Fruit fly (Drosophila melanogaster) whole organism, wandering third instar larva: Measurements from ENCODE around the gene Faf2.
A peak's percentile ranks its signal among the peaks of the same experiment; 100 is the strongest.

ENCODE experiments used
- Abd-B ChIP-seq: fragments of >200 bp; optimal IDR thresholded peaks from 2 replicates; lab custom pipeline; 2017; ENCODE audit warnings: missing biosample characterization, missing genetic modification characterization
- CG32264 ChIP-seq: fragments of 200-800 bp; sonication (Bioruptor generic); optimal IDR thresholded peaks from 2 replicates; lab custom pipeline; 2016; ENCODE audit warnings: missing biosample characterization, missing genetic modification characterization
- CG9705 ChIP-seq: fragments of 200-800 bp; sonication (Bioruptor generic); optimal IDR thresholded peaks from 2 replicates; lab custom pipeline; 2018; ENCODE audit warnings: missing biosample characterization, mild to moderate bottlenecking, missing genetic modification characterization
- CrebA ChIP-seq: fragments of 200-800 bp; sonication (Bioruptor generic); optimal IDR thresholded peaks from 2 replicates; lab custom pipeline; 2016; ENCODE audit warnings: missing biosample characterization, mild to moderate bottlenecking, missing genetic modification characterization, borderline replicate concordance
- Dfd ChIP-seq: fragments of >200 bp; optimal IDR thresholded peaks from 2 replicates; lab custom pipeline; 2017; ENCODE audit warnings: missing biosample characterization, missing genetic modification characterization
- Dif ChIP-seq: fragments of 200-275, 200-300 bp; sonication (Bioruptor generic); optimal IDR thresholded peaks from 2 replicates; lab custom pipeline; 2018; ENCODE audit warnings: missing biosample characterization, missing genetic modification characterization; ENCODE audit not compliant: partially characterized antibody
- GATAd ChIP-seq: sonication (Bioruptor generic); optimal IDR thresholded peaks from 2 replicates; lab custom pipeline; 2016; ENCODE audit warnings: missing biosample characterization, missing genetic modification characterization
- HLH106 ChIP-seq: fragments of 200-800 bp; optimal IDR thresholded peaks from 3 replicates; lab custom pipeline; 2019; ENCODE audit warnings: missing biosample characterization, mild to moderate bottlenecking, missing genetic modification characterization, moderate library complexity
- Hnf4 ChIP-seq: fragments of 200-800 bp; sonication (Bioruptor generic); optimal IDR thresholded peaks from 2 replicates; lab custom pipeline; 2016; ENCODE audit warnings: missing biosample characterization, mild to moderate bottlenecking, missing genetic modification characterization
- Hr78 ChIP-seq: fragments of >200 bp; optimal IDR thresholded peaks from 2 replicates; lab custom pipeline; 2017; ENCODE audit warnings: missing biosample characterization, missing genetic modification characterization
- Hr83 ChIP-seq: fragments of 200-300 bp; sonication (Bioruptor generic); optimal IDR thresholded peaks from 2 replicates; lab custom pipeline; 2016; ENCODE audit warnings: missing biosample characterization, mild to moderate bottlenecking, missing genetic modification characterization, moderate library complexity; ENCODE audit not compliant: poor library complexity, severe bottlenecking
- Jra ChIP-seq: sonication (Bioruptor generic); optimal IDR thresholded peaks from 2 replicates; lab custom pipeline; 2016; ENCODE audit warnings: missing biosample characterization, missing genetic modification characterization
- Mio ChIP-seq: sonication (Bioruptor generic); optimal IDR thresholded peaks from 2 replicates; lab custom pipeline; 2016; ENCODE audit warnings: missing biosample characterization, missing genetic modification characterization
- Myc ChIP-seq: fragments of >200 bp; optimal IDR thresholded peaks from 2 replicates; lab custom pipeline; 2017
- N ChIP-seq: fragments of >200 bp; optimal IDR thresholded peaks from 2 replicates; lab custom pipeline; 2018; ENCODE audit warnings: missing biosample characterization, missing external identifiers, missing genetic modification characterization
- OdsH ChIP-seq: fragments of 200-800 bp; sonication (Bioruptor generic); optimal IDR thresholded peaks from 2 replicates; lab custom pipeline; 2016; ENCODE audit warnings: missing biosample characterization, mild to moderate bottlenecking, missing genetic modification characterization
- Rel ChIP-seq, 2 experiments: fragments of 200-800 bp; sonication (Bioruptor generic) in 1 of 2; optimal IDR thresholded peaks; 2 replicates in 1 of 2; 3 replicates in 1 of 2; lab custom pipeline; 2016 to 2019; ENCODE audit warnings: mild to moderate bottlenecking in 2 of 2, missing biosample characterization in 2 of 2, missing genetic modification characterization in 2 of 2, moderate library complexity in 1 of 2
- Sp1 ChIP-seq: fragments of 200-800 bp; sonication (Bioruptor generic); optimal IDR thresholded peaks from 3 replicates; lab custom pipeline; 2019; ENCODE audit warnings: missing biosample characterization, mild to moderate bottlenecking, missing genetic modification characterization, moderate library complexity
- Vsx2 ChIP-seq: fragments of 200-300, 225-300 bp; sonication (Bioruptor generic); optimal IDR thresholded peaks from 2 replicates; lab custom pipeline; 2018; ENCODE audit warnings: missing biosample characterization, missing genetic modification characterization; ENCODE audit not compliant: partially characterized antibody
- br ChIP-seq: fragments of 200-800 bp; sonication (Bioruptor generic); optimal IDR thresholded peaks from 2 replicates; lab custom pipeline; 2016; ENCODE audit warnings: missing biosample characterization, missing genetic modification characterization
- brk ChIP-seq: fragments of 200-800 bp; sonication (Bioruptor generic); optimal IDR thresholded peaks from 2 replicates; lab custom pipeline; 2016; ENCODE audit warnings: missing biosample characterization, mild to moderate bottlenecking, missing genetic modification characterization
- dl ChIP-seq, 2 experiments: fragments of 175-275, 200-275 bp in 1 of 2; fragments of 200-275 bp in 1 of 2; sonication (Bioruptor generic); optimal IDR thresholded peaks; lab custom pipeline; 2018; ENCODE audit warnings: mild to moderate bottlenecking in 2 of 2, missing biosample characterization in 2 of 2, missing genetic modification characterization in 2 of 2, moderate library complexity in 2 of 2; ENCODE audit not compliant: partially characterized antibody in 2 of 2, insufficient read depth in 1 of 2
- dmrt93B ChIP-seq: fragments of 200-800 bp; sonication (Bioruptor generic); optimal IDR thresholded peaks from 2 replicates; lab custom pipeline; 2018; ENCODE audit warnings: missing biosample characterization, mild to moderate bottlenecking, missing genetic modification characterization
- dsf ChIP-seq: sonication (Bioruptor generic); optimal IDR thresholded peaks from 2 replicates; lab custom pipeline; 2016; ENCODE audit warnings: missing biosample characterization, missing genetic modification characterization, borderline replicate concordance
- ey ChIP-seq: fragments of 200-800 bp; sonication (Bioruptor generic); optimal IDR thresholded peaks from 2 replicates; lab custom pipeline; 2016; ENCODE audit warnings: missing biosample characterization, missing genetic modification characterization
- foxo ChIP-seq, 2 experiments: fragments of 200-800 bp; sonication (Bioruptor generic); optimal IDR thresholded peaks; 2 replicates in 1 of 2; 3 replicates in 1 of 2; lab custom pipeline; 2016 to 2017; ENCODE audit warnings: missing biosample characterization in 2 of 2, missing genetic modification characterization in 2 of 2
- fru ChIP-seq: fragments of 200-800 bp; sonication (Bioruptor generic); optimal IDR thresholded peaks from 3 replicates; lab custom pipeline; 2016; ENCODE audit warnings: missing biosample characterization, mild to moderate bottlenecking, missing genetic modification characterization
- h ChIP-seq: fragments of 200-800 bp; sonication (Bioruptor generic); optimal IDR thresholded peaks from 3 replicates; lab custom pipeline; 2016; ENCODE audit warnings: missing biosample characterization, mild to moderate bottlenecking, missing genetic modification characterization
- jim ChIP-seq: fragments of 175-275, 200-325 bp; sonication (Bioruptor generic); optimal IDR thresholded peaks from 2 replicates; lab custom pipeline; 2016; ENCODE audit warnings: missing biosample characterization, mild to moderate bottlenecking, missing genetic modification characterization
- lola ChIP-seq: fragments of >200 bp; optimal IDR thresholded peaks from 2 replicates; lab custom pipeline; 2017; ENCODE audit warnings: missing biosample characterization, missing genetic modification characterization
- pan ChIP-seq: fragments of >200 bp; optimal IDR thresholded peaks from 2 replicates; lab custom pipeline; 2017
- psq ChIP-seq: fragments of 200-800 bp; sonication (Bioruptor generic); optimal IDR thresholded peaks from 3 replicates; lab custom pipeline; 2017; ENCODE audit warnings: missing biosample characterization, mild to moderate bottlenecking, missing genetic modification characterization, moderate library complexity
- rgr ChIP-seq: fragments of 200-800 bp; sonication (Bioruptor generic); optimal IDR thresholded peaks from 3 replicates; lab custom pipeline; 2016; ENCODE audit warnings: missing biosample characterization, mild to moderate bottlenecking, missing genetic modification characterization
- sage ChIP-seq: fragments of 200-800 bp; sonication (Bioruptor generic); optimal IDR thresholded peaks from 2 replicates; lab custom pipeline; 2016; ENCODE audit warnings: missing biosample characterization, mild to moderate bottlenecking, missing genetic modification characterization
- sv ChIP-seq: fragments of 200-800 bp; sonication (Bioruptor generic); optimal IDR thresholded peaks from 3 replicates; lab custom pipeline; 2016; ENCODE audit warnings: missing biosample characterization, missing genetic modification characterization
- tai ChIP-seq: sonication (Bioruptor generic); optimal IDR thresholded peaks from 2 replicates; lab custom pipeline; 2016; ENCODE audit warnings: missing biosample characterization, missing genetic modification characterization
- usp ChIP-seq: fragments of >200 bp; optimal IDR thresholded peaks from 2 replicates; lab custom pipeline; 2017; ENCODE audit warnings: missing biosample characterization, missing genetic modification characterization
- woc ChIP-seq: sonication (Bioruptor generic); optimal IDR thresholded peaks from 2 replicates; lab custom pipeline; 2016; ENCODE audit warnings: missing biosample characterization, mild to moderate bottlenecking, missing genetic modification characterization

Gene Faf2

dm6 chr2L:18677910-18678639 lies 30.4 kb downstream of the Faf2 start (continued):
- TF ChIP-seq Vsx2 (GFP tag; lab: Kevin White, UChicago) (peak; percentile 23), fru (peak; percentile 56), Mio (GFP tag; lab: Kevin White, UChicago) (no peak), jim (GFP tag; lab: Kevin White, UChicago) (no peak), Hnf4 (GFP tag; lab: Kevin White, UChicago) (peak; percentile 52), N (no peak), psq (GFP tag; lab: Kevin White, UChicago) (peak; percentile 61), Sp1 (GFP tag; lab: Kevin White, UChicago) (peak; percentile 70)

- no peak for TF ChIP-seq woc (GFP tag; lab: Kevin White, UChicago)
- TF ChIP-seq brk = no peak
- TF ChIP-seq Vsx2 (GFP tag; lab: Kevin White, UChicago) = no peak
- TF ChIP-seq Dif (GFP tag; lab: Kevin White, UChicago) = no peak
- peak; percentile 14 for TF ChIP-seq Sp1 (GFP tag; lab: Kevin White, UChicago)
- no peak for TF ChIP-seq dl (GFP tag; optimal IDR thresholded peaks at IDR 0.05; lab: Kevin White, UChicago; ENCODE audit: insufficient read depth in 1 of 2, partially characterized antibody in 2 of 2)
- peak; percentile 69 for TF ChIP-seq Hnf4 (GFP tag; lab: Kevin White, UChicago)
- TF ChIP-seq Hr78 (GFP tag; lab: Kevin White, UChicago) = no peak
- no peak for TF ChIP-seq CrebA (GFP tag; lab: Kevin White, UChicago)
- peak; percentile 61 for TF ChIP-seq rgr
- no peak for TF ChIP-seq sage (GFP tag; lab: Kevin White, UChicago)
- peak; percentile 34 for TF ChIP-seq fru
- no peak for TF ChIP-seq Dfd (GFP tag; lab: Kevin White, UChicago)
- TF ChIP-seq Rel (GFP tag; optimal IDR thresholded peaks at IDR 0.05; lab: Kevin White, UChicago) = no peak
- peak; percentile 29 for TF ChIP-seq Rel (tag; optimal IDR thresholded peaks at IDR 0.05; lab: Kevin White, UChicago)
- no peak for TF ChIP-seq dsf
- peak; percentile 55 for TF ChIP-seq sv (GFP tag; lab: Kevin White, UChicago)
- no peak for TF ChIP-seq dmrt93B (GFP tag; lab: Kevin White, UChicago)
- TF ChIP-seq h (GFP tag; lab: Kevin White, UChicago) = peak; percentile 66
- no peak for TF ChIP-seq Jra (GFP tag; lab: Kevin White, UChicago)
- peak in 1 of 2 experiments; percentile 64 for TF ChIP-seq foxo (GFP tag; optimal IDR thresholded peaks at IDR 0.05; lab: Kevin White, UChicago)
- TF ChIP-seq Abd-B = no peak
- TF ChIP-seq CG9705 (GFP tag; lab: Kevin White, UChicago) = no peak
- TF ChIP-seq Mio (GFP tag; lab: Kevin White, UChicago) = no peak
- TF ChIP-seq ey (GFP tag; lab: Kevin White, UChicago) = peak; percentile 50
- no peak for TF ChIP-seq HLH106 (tag; lab: Kevin White, UChicago)
- no peak for TF ChIP-seq N
- peak; percentile 92 for TF ChIP-seq Hr83 (GFP tag; lab: Kevin White, UChicago)
- TF ChIP-seq usp = no peak
- no peak for TF ChIP-seq tai (GFP tag; lab: Kevin White, UChicago)
- no peak for TF ChIP-seq pan (lab: Kevin White, UChicago)
- TF ChIP-seq br (GFP tag; lab: Kevin White, UChicago) = peak; percentile 56
- TF ChIP-seq CG32264 (GFP tag; lab: Kevin White, UChicago) = no peak
- peak; percentile 27 for TF ChIP-seq psq (GFP tag; lab: Kevin White, UChicago)
- no peak for TF ChIP-seq jim (GFP tag; lab: Kevin White, UChicago)
- peak; percentile 61 for TF ChIP-seq OdsH (GFP tag; lab: Kevin White, UChicago)
- TF ChIP-seq Myc (lab: Kevin White, UChicago) = peak; percentile 38
- no peak for TF ChIP-seq lola (GFP tag; lab: Kevin White, UChicago)
- TF ChIP-seq GATAd (GFP tag; lab: Kevin White, UChicago) = no peak
Observed at dm6 chr2L:18676948-18677820, 31.3 kb downstream of the Faf2 start, which contains the start of the genes Mst36Fa and CG31751. Gene Mst36Fa, minus strand, starts transcription at chr2L:18676998. Gene CG31751, plus strand, starts transcription at chr2L:18677221.
